Worm (Caenorhabditis elegans) whole organism, young adult: ENCODE data around the gene fbxa-18.
A peak's percentile ranks its signal among the peaks of the same experiment; 100 is the strongest.

ENCODE experiments used
- F23B12.7 ChIP-seq: sonication (generic microtip); optimal IDR thresholded peaks from 2 replicates; lab custom pipeline; 2017; ENCODE audit warnings: missing genetic modification characterization, mild to moderate bottlenecking, missing compliant biosample characterization, antibody characterized with exemption, moderate library complexity; ENCODE audit not compliant: insufficient read depth
- F39B2.1 ChIP-seq: fragments of 200-800 bp; sonication (Bioruptor generic); IDR thresholded peaks from 2 replicates; pipeline ENCODE4 v1.3.6; 2022; ENCODE audit warnings: missing genetic modification reagents, missing genetic modification characterization, missing compliant biosample characterization
- F55B11.4 ChIP-seq: sonication (generic microtip); optimal IDR thresholded peaks from 2 replicates; lab custom pipeline; 2016; ENCODE audit warnings: missing compliant biosample characterization, missing genetic modification characterization, borderline replicate concordance; ENCODE audit not compliant: insufficient read depth
- K11D2.4 ChIP-seq: fragments of 200-800 bp; sonication (Bioruptor generic); IDR thresholded peaks from 2 replicates; pipeline ENCODE4 v1.3.6; 2022; ENCODE audit warnings: missing genetic modification reagents, missing genetic modification characterization, missing compliant biosample characterization
- T07F8.4 ChIP-seq: sonication (generic microtip); optimal IDR thresholded peaks from 2 replicates; lab custom pipeline; 2016; ENCODE audit warnings: mild to moderate bottlenecking, missing genetic modification characterization, moderate library complexity, missing compliant biosample characterization
- T26A5.8 ChIP-seq: sonication (generic microtip); optimal IDR thresholded peaks from 2 replicates; lab custom pipeline; 2016; ENCODE audit warnings: missing genetic modification characterization, missing compliant biosample characterization
- Y53F4B.3 ChIP-seq: fragments of 200-800 bp; sonication (Bioruptor generic); IDR thresholded peaks from 2 replicates; pipeline ENCODE4 v1.3.6; 2022; ENCODE audit warnings: missing genetic modification reagents, missing genetic modification characterization, missing compliant biosample characterization
- Y95B8A.8 ChIP-seq: fragments of 200-800 bp; sonication (Bioruptor generic); IDR thresholded peaks from 2 replicates; pipeline ENCODE4 v1.3.6; 2022; ENCODE audit warnings: missing genetic modification reagents, missing genetic modification characterization, missing compliant biosample characterization
- attf-3 ChIP-seq: fragments of 200-800 bp; sonication (Bioruptor generic); conservative IDR thresholded peaks from 2 replicates; pipeline ENCODE4 v1.3.6; 2022; ENCODE audit warnings: missing genetic modification reagents, missing genetic modification characterization, missing compliant biosample characterization
- attf-5 ChIP-seq: fragments of 200-800 bp; sonication (Bioruptor generic); optimal IDR thresholded peaks from 2 replicates; lab custom pipeline; 2018; ENCODE audit warnings: mild to moderate bottlenecking, missing genetic modification characterization, missing compliant biosample characterization
- bed-1 ChIP-seq: fragments of 200-800 bp; sonication (Bioruptor generic); IDR thresholded peaks from 2 replicates; pipeline ENCODE4 v1.3.6; 2022; ENCODE audit warnings: missing genetic modification reagents, missing genetic modification characterization, missing compliant biosample characterization
- bed-2 ChIP-seq: fragments of 200-800 bp; sonication (Bioruptor generic); IDR thresholded peaks from 2 replicates; pipeline ENCODE4 v1.3.6; 2022; ENCODE audit warnings: missing genetic modification reagents, missing genetic modification characterization, missing compliant biosample characterization
- cebp-2 ChIP-seq: fragments of 200-800 bp; sonication (Bioruptor generic); IDR thresholded peaks from 2 replicates; pipeline ENCODE4 v1.3.6; 2022; ENCODE audit warnings: missing genetic modification characterization, missing compliant biosample characterization
- ceh-91 ChIP-seq: fragments of 200-800 bp; sonication (Bioruptor generic); IDR thresholded peaks from 2 replicates; pipeline ENCODE4 v1.3.6; 2022; ENCODE audit warnings: missing genetic modification reagents, missing genetic modification characterization, missing compliant biosample characterization
- dox-1 ChIP-seq: fragments of 200-800 bp; sonication (Bioruptor generic); IDR thresholded peaks from 2 replicates; pipeline ENCODE4 v1.3.6; 2022; ENCODE audit warnings: missing genetic modification reagents, missing genetic modification characterization, missing compliant biosample characterization
- efl-1 ChIP-seq: fragments of 150-350 bp; optimal IDR thresholded peaks from 2 replicates; lab custom pipeline; 2014; ENCODE audit warnings: missing biosample characterization, missing genetic modification reagents, missing genetic modification characterization
- egl-18 ChIP-seq: fragments of 200-800 bp; sonication (Bioruptor generic); IDR thresholded peaks from 2 replicates; pipeline ENCODE4 v1.3.6; 2022; ENCODE audit warnings: missing genetic modification reagents, missing genetic modification characterization, missing compliant biosample characterization
- hmg-20 ChIP-seq: fragments of 200-800 bp; sonication (Bioruptor generic); IDR thresholded peaks from 2 replicates; pipeline ENCODE4 v1.3.6; 2022; ENCODE audit warnings: missing genetic modification reagents, missing genetic modification characterization, missing compliant biosample characterization
- hrde-1 ChIP-seq: sonication (generic microtip); optimal IDR thresholded peaks from 2 replicates; lab custom pipeline; 2016; ENCODE audit warnings: missing genetic modification characterization, mild to moderate bottlenecking, missing compliant biosample characterization, moderate library complexity, missing genotype, missing genetic modification reagents, borderline replicate concordance
- let-526 ChIP-seq: fragments of 200-800 bp; sonication (Bioruptor generic); IDR thresholded peaks from 2 replicates; pipeline ENCODE4 v1.3.6; 2022; ENCODE audit warnings: missing genetic modification reagents, missing genetic modification characterization, missing compliant biosample characterization
- let-607 ChIP-seq, 2 experiments: fragments of 200-800 bp in 1 of 2; sonication (Bioruptor generic) in 1 of 2; sonication (generic microtip) in 1 of 2; optimal IDR thresholded peaks; 2 replicates each; lab custom pipeline; 2016 to 2018; ENCODE audit warnings: mild to moderate bottlenecking in 2 of 2, missing compliant biosample characterization in 2 of 2, missing genetic modification characterization in 2 of 2, moderate library complexity in 2 of 2, missing genotype in 1 of 2
- lin-35 ChIP-seq, 3 experiments: fragments of 150-350 bp in 2 of 3; sonication (generic microtip) in 1 of 3; optimal IDR thresholded peaks; 2 replicates each; lab custom pipeline; 2014 to 2018; ENCODE audit warnings: missing biosample characterization in 3 of 3, missing genetic modification characterization in 3 of 3, missing genetic modification reagents in 3 of 3
- lsl-1 ChIP-seq: fragments of 200-800 bp; sonication (Bioruptor generic); optimal IDR thresholded peaks from 2 replicates; lab custom pipeline; 2018; ENCODE audit warnings: mild to moderate bottlenecking, missing genetic modification characterization, moderate library complexity, missing compliant biosample characterization
- lsy-27 ChIP-seq: sonication (generic microtip); optimal IDR thresholded peaks from 2 replicates; lab custom pipeline; 2017; ENCODE audit warnings: missing genetic modification characterization, mild to moderate bottlenecking, missing compliant biosample characterization, antibody characterized with exemption, missing genotype, borderline replicate concordance; ENCODE audit not compliant: insufficient read depth
- madf-10 ChIP-seq: sonication (generic microtip); optimal IDR thresholded peaks from 2 replicates; lab custom pipeline; 2016; ENCODE audit warnings: mild to moderate bottlenecking, missing genetic modification characterization, missing compliant biosample characterization
- madf-6 ChIP-seq: fragments of 200-800 bp; sonication (Bioruptor generic); IDR thresholded peaks from 2 replicates; pipeline ENCODE4 v1.3.6; 2022; ENCODE audit warnings: missing genetic modification reagents, missing genetic modification characterization, missing compliant biosample characterization
- mes-4 ChIP-seq: sonication (generic microtip); optimal IDR thresholded peaks from 2 replicates; lab custom pipeline; 2016; ENCODE audit warnings: missing genotype, missing genetic modification characterization, missing compliant biosample characterization
- nhr-120 ChIP-seq: fragments of 200-800 bp; sonication (Bioruptor generic); IDR thresholded peaks from 2 replicates; pipeline ENCODE4 v1.3.6; 2022; ENCODE audit warnings: missing genetic modification characterization, missing compliant biosample characterization
- nhr-179 ChIP-seq: sonication (generic microtip); optimal IDR thresholded peaks from 2 replicates; lab custom pipeline; 2016; ENCODE audit warnings: mild to moderate bottlenecking, missing genetic modification characterization, missing compliant biosample characterization
- nhr-80 ChIP-seq: sonication (generic microtip); optimal IDR thresholded peaks from 2 replicates; lab custom pipeline; 2016; ENCODE audit warnings: missing genetic modification characterization, missing compliant biosample characterization
- pha-4 ChIP-seq: fragments of 150-350 bp; sonication (generic microtip); optimal IDR thresholded peaks from 2 replicates; lab custom pipeline; 2014; ENCODE audit warnings: missing biosample characterization, missing genetic modification reagents, missing genetic modification characterization
- repo-1 ChIP-seq: sonication (generic microtip); optimal IDR thresholded peaks from 2 replicates; lab custom pipeline; 2017; ENCODE audit warnings: mild to moderate bottlenecking, missing genetic modification characterization, missing compliant biosample characterization
- sptf-2 ChIP-seq: fragments of 200-800 bp; sonication (Bioruptor generic); optimal IDR thresholded peaks from 2 replicates; lab custom pipeline; 2018; ENCODE audit warnings: mild to moderate bottlenecking, missing genetic modification characterization, missing compliant biosample characterization
- zfh-2 ChIP-seq: fragments of 200-800 bp; sonication (Bioruptor generic); conservative IDR thresholded peaks from 2 replicates; pipeline ENCODE4 v1.3.6; 2022; ENCODE audit warnings: missing genetic modification reagents, missing genetic modification characterization, missing compliant biosample characterization
- ztf-28 ChIP-seq: fragments of 200-800 bp; sonication (Bioruptor generic); IDR thresholded peaks from 2 replicates; pipeline ENCODE4 v1.3.6; 2022; ENCODE audit warnings: missing genetic modification reagents, missing genetic modification characterization, missing compliant biosample characterization
- ztf-6 ChIP-seq: fragments of 200-800 bp; sonication (Bioruptor generic); IDR thresholded peaks from 2 replicates; pipeline ENCODE4 v1.3.6; 2022; ENCODE audit warnings: missing genetic modification reagents, missing genetic modification characterization, missing compliant biosample characterization

fbxa-18 gene

DNA sequence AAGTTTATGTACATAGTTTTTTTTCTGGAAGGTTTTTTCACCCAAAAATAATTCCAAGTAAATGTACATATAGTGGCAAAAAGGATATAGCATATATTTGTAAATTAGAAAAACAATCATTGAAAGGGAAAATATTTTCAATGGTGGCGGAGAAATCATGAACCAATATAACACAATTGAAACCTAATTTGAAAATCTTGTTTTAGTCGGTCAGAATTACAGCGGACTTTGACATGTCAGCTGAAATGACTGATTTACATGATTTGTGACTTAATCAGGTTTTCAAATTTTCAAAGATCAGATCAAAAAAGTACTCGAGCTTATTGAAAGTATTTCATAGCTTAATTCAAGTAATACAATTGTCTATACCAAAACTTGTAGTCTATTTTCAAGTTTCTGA is 29.2 kb downstream of the fbxa-18 start, which contains the start of gene K05D4.9 (continued):
- no peak for TF ChIP-seq F55B11.4 (tag; lab: Kevin White, UChicago)
- TF ChIP-seq madf-10 (tag; lab: Kevin White, UChicago), result no peak
- TF ChIP-seq madf-6, result no peak
- no peak for TF ChIP-seq ztf-6 (GFP tag; lab: Robert Waterston, UW)
- TF ChIP-seq T26A5.8 (tag; lab: Kevin White, UChicago), result no peak

DNA sequence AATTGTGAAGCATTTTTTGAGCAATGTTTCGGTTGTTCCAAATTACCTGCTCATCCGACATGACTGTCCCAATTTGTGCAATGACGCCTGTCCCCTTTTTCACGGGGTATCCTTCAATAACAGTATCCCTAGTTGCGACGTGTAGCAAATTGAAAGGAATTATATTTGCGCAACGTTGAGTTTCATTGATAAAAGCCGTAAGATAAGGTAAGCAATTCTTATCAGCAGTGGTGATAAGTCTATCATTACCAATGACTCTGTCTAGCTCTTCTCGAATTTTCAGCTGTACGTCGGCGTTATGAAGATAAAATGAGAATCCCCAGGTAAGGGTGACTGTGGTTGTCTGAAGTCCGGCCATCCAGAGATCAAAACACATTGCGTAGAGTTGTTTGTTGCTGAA is 31.6 kb downstream of the fbxa-18 start:
- TF ChIP-seq K11D2.4 (GFP tag; lab: Robert Waterston, UW), result no peak
- no peak for TF ChIP-seq let-607 (tag; optimal IDR thresholded peaks at IDR 0.05; lab: Kevin White, UChicago)
- TF ChIP-seq lsy-27 (tag; lab: Kevin White, UChicago), result no peak
- TF ChIP-seq, all 124 proteins: peak for 0

DNA sequence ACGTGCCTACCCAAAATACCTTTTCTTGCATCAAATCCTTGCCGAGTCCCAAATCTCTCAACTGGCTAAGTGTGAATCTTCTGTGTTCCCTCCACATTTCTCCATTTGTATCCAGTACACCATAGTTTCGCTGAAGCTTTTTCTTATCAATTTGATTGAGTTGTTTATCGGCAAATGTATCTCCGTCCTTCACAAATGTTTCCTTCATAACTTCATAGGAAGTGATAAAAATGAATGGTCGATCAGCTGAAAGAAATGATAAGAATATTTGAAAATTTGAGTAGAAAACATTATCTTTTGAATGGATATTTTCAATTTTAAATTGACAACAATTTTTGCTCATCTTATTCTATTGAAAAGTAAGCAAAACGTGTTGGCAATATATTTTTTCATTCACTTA is 32.8 kb downstream of the fbxa-18 start:
- TF ChIP-seq hmg-20 (GFP tag; lab: Robert Waterston, UW), result no peak
- no peak for TF ChIP-seq T07F8.4
- TF ChIP-seq let-526 (GFP tag; lab: Robert Waterston, UW), result no peak
- TF ChIP-seq egl-18, result no peak
- no peak for TF ChIP-seq ztf-28
- peak; percentile 32 for TF ChIP-seq nhr-80 (tag; lab: Kevin White, UChicago)

DNA sequence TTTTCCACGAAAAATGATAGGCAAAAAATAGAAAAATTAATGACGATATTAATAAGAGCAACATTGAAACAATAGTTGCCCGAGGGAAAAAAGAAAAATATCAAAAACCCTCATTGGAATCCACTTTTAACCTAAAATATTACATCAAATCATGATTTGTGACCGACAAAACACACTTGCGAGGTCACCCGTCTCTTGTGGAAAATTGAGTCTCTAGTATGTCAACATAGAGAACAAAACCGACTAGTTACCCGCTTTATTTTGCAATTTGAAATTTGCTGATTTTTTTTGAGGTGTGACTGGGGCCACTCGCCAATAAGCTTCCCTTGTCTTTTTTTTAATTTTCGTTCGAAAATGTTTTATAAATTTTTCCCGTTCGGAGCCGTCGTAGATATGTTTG is 33.3 kb downstream of the fbxa-18 start, which contains the start of gene cyp-33D1:
Gene cyp-33D1 (minus strand): TSS at position 101 of the 400 bp plus-strand sequence.
- TF ChIP-seq efl-1 (GFP tag; lab: Kevin White, UChicago) (no peak), pha-4 (tag; lab: Kevin White, UChicago) (no peak), F23B12.7 (tag; lab: Kevin White, UChicago) (no peak), hrde-1 (tag; lab: Kevin White, UChicago) (no peak), lin-35 (GFP tag; optimal IDR thresholded peaks at IDR 0.05; lab: Kevin White, UChicago) (no peak), nhr-80 (tag; lab: Kevin White, UChicago) (no peak), bed-2 (GFP tag; lab: Robert Waterston, UW) (no peak), nhr-120 (GFP tag; lab: Robert Waterston, UW) (no peak), Y95B8A.8 (GFP tag; lab: Robert Waterston, UW) (no peak), dox-1 (GFP tag; lab: Robert Waterston, UW) (no peak), cebp-2 (GFP tag; lab: Robert Waterston, UW) (no peak)
- TF ChIP-seq, all 124 proteins: peak for 0

DNA sequence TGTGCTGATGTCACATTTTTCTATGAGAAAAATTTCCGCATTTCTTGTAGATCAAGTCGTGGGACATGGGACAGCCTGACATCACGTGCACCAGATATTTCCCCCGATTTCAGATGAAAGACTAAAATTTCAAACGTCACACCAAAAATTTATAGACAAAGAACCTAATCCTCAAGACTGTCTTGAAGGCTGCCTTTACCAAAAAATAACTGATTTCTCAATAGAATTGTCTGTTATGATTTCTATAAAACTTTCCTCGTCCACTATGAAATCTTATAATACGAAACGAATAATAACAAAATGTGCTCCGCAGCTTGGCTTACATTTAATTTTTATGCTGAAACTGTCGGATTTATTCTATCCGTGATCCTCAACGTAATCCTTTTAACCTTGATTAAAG is 37.9 kb downstream of the fbxa-18 start, which contains the start of gene str-106:
Gene str-106 (plus strand): TSS at position 301 of the 400 bp plus-strand sequence.
- TF ChIP-seq repo-1 (tag; lab: Kevin White, UChicago) (no peak), F39B2.1 (no peak), bed-1 (no peak), Y53F4B.3 (no peak), zfh-2 (GFP tag; lab: Robert Waterston, UW) (no peak), mes-4 (tag; lab: Kevin White, UChicago) (no peak), attf-3 (no peak), attf-5 (GFP tag; lab: Kevin White, UChicago) (no peak), F23B12.7 (tag; lab: Kevin White, UChicago) (no peak), sptf-2 (no peak), lsl-1 (GFP tag; lab: Kevin White, UChicago) (no peak), ceh-91 (GFP tag; lab: Robert Waterston, UW) (no peak), nhr-80 (tag; lab: Kevin White, UChicago) (no peak), nhr-179 (tag; lab: Kevin White, UChicago) (no peak)
